Fruit fly (Drosophila melanogaster) whole organism, prepupa: ENCODE measurements around the gene CG31676.

Source experiments
- CG10631 ChIP-seq: fragments of 200-800 bp; sonication (Bioruptor generic); optimal IDR thresholded peaks from 2 replicates; lab custom pipeline; 2016; ENCODE audit warnings: missing biosample characterization, missing genetic modification characterization
- CG10669 ChIP-seq: fragments of 200-800 bp; sonication (Bioruptor generic); optimal IDR thresholded peaks from 3 replicates; lab custom pipeline; 2018; ENCODE audit warnings: missing biosample characterization, mild to moderate bottlenecking, missing genetic modification characterization, moderate library complexity
- CG11294 ChIP-seq: fragments of 200-800 bp; sonication (Bioruptor generic); IDR thresholded peaks from 2 replicates; pipeline ENCODE4 v1.3.6; 2022; ENCODE audit warnings: missing biosample characterization, missing genetic modification characterization
- CG11902 ChIP-seq: fragments of 200-800 bp; sonication (Bioruptor generic); optimal IDR thresholded peaks from 3 replicates; lab custom pipeline; 2016; ENCODE audit warnings: missing biosample characterization, missing genetic modification characterization
- CG15336 ChIP-seq: fragments of 200-800 bp; sonication (Bioruptor generic); IDR thresholded peaks from 2 replicates; pipeline ENCODE4 v1.3.6; 2022; ENCODE audit warnings: missing biosample characterization, missing genetic modification characterization
- CG1621 ChIP-seq: fragments of 200-800 bp; sonication (Bioruptor generic); optimal IDR thresholded peaks from 3 replicates; lab custom pipeline; 2018; ENCODE audit warnings: missing biosample characterization, mild to moderate bottlenecking, missing genetic modification characterization
- CG16779 ChIP-seq: fragments of 200-800 bp; sonication (Bioruptor generic); optimal IDR thresholded peaks from 3 replicates; lab custom pipeline; 2017; ENCODE audit warnings: missing biosample characterization, mild to moderate bottlenecking, missing genetic modification characterization
- CG3032 ChIP-seq: fragments of 200-800 bp; optimal IDR thresholded peaks from 2 replicates; lab custom pipeline; 2019; ENCODE audit warnings: missing biosample characterization, mild to moderate bottlenecking, missing genetic modification characterization, moderate library complexity
- CG31627 ChIP-seq: fragments of 200-800 bp; sonication (Bioruptor generic); optimal IDR thresholded peaks from 3 replicates; lab custom pipeline; 2016; ENCODE audit warnings: missing biosample characterization, missing genetic modification characterization
- CG34406 ChIP-seq: fragments of 200-800 bp; sonication (Bioruptor generic); optimal IDR thresholded peaks from 3 replicates; lab custom pipeline; 2016; ENCODE audit warnings: missing biosample characterization, missing genetic modification characterization
- CG3919 ChIP-seq: fragments of 200-800 bp; sonication (Bioruptor generic); optimal IDR thresholded peaks from 3 replicates; lab custom pipeline; 2016; ENCODE audit warnings: missing biosample characterization, missing genetic modification characterization
- CG4318 ChIP-seq: fragments of 200-800 bp; sonication (Bioruptor generic); optimal IDR thresholded peaks from 3 replicates; lab custom pipeline; 2017; ENCODE audit warnings: missing biosample characterization, mild to moderate bottlenecking, missing genetic modification characterization
- CG6163 ChIP-seq: fragments of 200-800 bp; sonication (Bioruptor generic); IDR thresholded peaks from 3 replicates; pipeline ENCODE4 v1.3.6; 2022; ENCODE audit warnings: missing biosample characterization, missing genetic modification characterization
- CG6276 ChIP-seq: fragments of 200-800 bp; sonication (Bioruptor generic); optimal IDR thresholded peaks from 2 replicates; lab custom pipeline; 2017; ENCODE audit warnings: missing biosample characterization, mild to moderate bottlenecking, missing genetic modification characterization
- CG6792 ChIP-seq: fragments of 200-800 bp; sonication (Bioruptor generic); optimal IDR thresholded peaks from 3 replicates; lab custom pipeline; 2016; ENCODE audit warnings: missing biosample characterization, missing genetic modification characterization
- CG6808 ChIP-seq: fragments of 200-800 bp; sonication (Bioruptor generic); optimal IDR thresholded peaks from 3 replicates; lab custom pipeline; 2017; ENCODE audit warnings: missing biosample characterization, missing genetic modification characterization, mild to moderate bottlenecking, moderate library complexity, missing genetic modification reagents
- CG6854 ChIP-seq: fragments of 200-800 bp; sonication (Bioruptor generic); optimal IDR thresholded peaks from 2 replicates; lab custom pipeline; 2017; ENCODE audit warnings: missing biosample characterization, mild to moderate bottlenecking, missing genetic modification characterization
- CG7368 ChIP-seq: fragments of 200-800 bp; sonication (Bioruptor generic); optimal IDR thresholded peaks from 3 replicates; lab custom pipeline; 2016; ENCODE audit warnings: missing biosample characterization, missing genetic modification characterization
- CG8119 ChIP-seq: fragments of 200-800 bp; sonication (Bioruptor generic); IDR thresholded peaks from 3 replicates; pipeline ENCODE4 v1.3.6; 2022; ENCODE audit warnings: missing biosample characterization, missing genetic modification characterization
- CG8319 ChIP-seq: fragments of 200-800 bp; sonication (Bioruptor generic); optimal IDR thresholded peaks from 3 replicates; lab custom pipeline; 2016; ENCODE audit warnings: missing biosample characterization, missing genetic modification characterization
- CG8632 ChIP-seq: fragments of 200-800 bp; sonication (Bioruptor generic); optimal IDR thresholded peaks from 3 replicates; lab custom pipeline; 2016; ENCODE audit warnings: missing biosample characterization, missing genetic modification characterization
- CG9139 ChIP-seq: fragments of 200-800 bp; sonication (Bioruptor generic); optimal IDR thresholded peaks from 3 replicates; lab custom pipeline; 2017; ENCODE audit warnings: missing biosample characterization, mild to moderate bottlenecking, missing genetic modification characterization
- Eip75B ChIP-seq: fragments of 200-800 bp; sonication (Bioruptor generic); optimal IDR thresholded peaks from 3 replicates; lab custom pipeline; 2016; ENCODE audit warnings: missing biosample characterization, missing genetic modification characterization
- Eip78C ChIP-seq: fragments of 200-800 bp; sonication (Bioruptor generic); peaks from one replicate; lab custom pipeline; 2016; ENCODE audit warnings: missing biosample characterization, missing genetic modification characterization
- Eip93F ChIP-seq: fragments of 200-800 bp; sonication (Bioruptor generic); optimal IDR thresholded peaks from 2 replicates; lab custom pipeline; 2016; ENCODE audit warnings: missing biosample characterization, mild to moderate bottlenecking, missing genetic modification characterization
- Ets21C ChIP-seq: fragments of 200-800 bp; sonication (Bioruptor generic); optimal IDR thresholded peaks from 3 replicates; lab custom pipeline; 2016; ENCODE audit warnings: missing biosample characterization, missing genetic modification characterization
- Ets96B ChIP-seq: fragments of 200-800 bp; optimal IDR thresholded peaks from 2 replicates; lab custom pipeline; 2019; ENCODE audit warnings: missing biosample characterization, mild to moderate bottlenecking, missing genetic modification characterization, moderate library complexity
- Hr38 ChIP-seq: sonication (Bioruptor generic); optimal IDR thresholded peaks from 2 replicates; lab custom pipeline; 2016; ENCODE audit warnings: missing biosample characterization, missing genetic modification characterization
- Hr39 ChIP-seq: fragments of 200-800 bp; sonication (Bioruptor generic); optimal IDR thresholded peaks from 2 replicates; lab custom pipeline; 2016; ENCODE audit warnings: missing biosample characterization, missing genetic modification characterization
- Hr4 ChIP-seq: fragments of 200-800 bp; sonication (Bioruptor generic); optimal IDR thresholded peaks from 3 replicates; lab custom pipeline; 2016; ENCODE audit warnings: missing biosample characterization, missing genetic modification characterization
- Lpt ChIP-seq: fragments of 200-800 bp; sonication (Bioruptor generic); optimal IDR thresholded peaks from 3 replicates; lab custom pipeline; 2016; ENCODE audit warnings: missing biosample characterization, missing genetic modification characterization
- Met ChIP-seq: fragments of 200-800 bp; sonication (Bioruptor generic); optimal IDR thresholded peaks from 3 replicates; lab custom pipeline; 2016; ENCODE audit warnings: missing biosample characterization, missing genetic modification characterization
- Sox102F ChIP-seq: fragments of 200-800 bp; sonication (Bioruptor generic); optimal IDR thresholded peaks from 2 replicates; lab custom pipeline; 2016; ENCODE audit warnings: missing biosample characterization, mild to moderate bottlenecking, missing genetic modification characterization
- Sox14 ChIP-seq: fragments of 200-800 bp; sonication (Bioruptor generic); optimal IDR thresholded peaks from 3 replicates; lab custom pipeline; 2016; ENCODE audit warnings: missing biosample characterization, missing genetic modification characterization
- achi ChIP-seq: fragments of 200-800 bp; sonication (Bioruptor generic); optimal IDR thresholded peaks from 3 replicates; lab custom pipeline; 2016; ENCODE audit warnings: missing biosample characterization, missing genetic modification characterization
- cyc ChIP-seq: fragments of 200-800 bp; sonication (Bioruptor generic); optimal IDR thresholded peaks from 3 replicates; lab custom pipeline; 2016; ENCODE audit warnings: missing biosample characterization, missing genetic modification characterization
- dac ChIP-seq: fragments of 200-800 bp; sonication (Bioruptor generic); optimal IDR thresholded peaks from 2 replicates; lab custom pipeline; 2017; ENCODE audit warnings: missing biosample characterization, mild to moderate bottlenecking, missing genetic modification characterization
- dsx ChIP-seq: fragments of 200-800 bp; optimal IDR thresholded peaks from 3 replicates; lab custom pipeline; 2019; ENCODE audit warnings: missing biosample characterization, mild to moderate bottlenecking, missing genetic modification characterization, moderate library complexity; ENCODE audit not compliant: poor library complexity, severe bottlenecking
- eg ChIP-seq: fragments of 200-800 bp; sonication (Bioruptor generic); IDR thresholded peaks from 3 replicates; pipeline ENCODE4 v1.3.6; 2022; ENCODE audit warnings: missing biosample characterization, missing genetic modification characterization
- esn ChIP-seq: fragments of 200-800 bp; sonication (Bioruptor generic); optimal IDR thresholded peaks from 2 replicates; lab custom pipeline; 2016; ENCODE audit warnings: missing biosample characterization, mild to moderate bottlenecking, missing genetic modification characterization, moderate library complexity
- fd59A ChIP-seq: fragments of 200-800 bp; sonication (Bioruptor generic); optimal IDR thresholded peaks from 2 replicates; lab custom pipeline; 2017; ENCODE audit warnings: missing biosample characterization, mild to moderate bottlenecking, missing genetic modification characterization, missing genetic modification reagents
- fd85E ChIP-seq: fragments of 200-800 bp; sonication (Bioruptor generic); optimal IDR thresholded peaks from 3 replicates; lab custom pipeline; 2016; ENCODE audit warnings: missing biosample characterization, missing genetic modification characterization
- lz ChIP-seq: fragments of 200-800 bp; sonication (Bioruptor generic); optimal IDR thresholded peaks from 3 replicates; lab custom pipeline; 2016; ENCODE audit warnings: missing biosample characterization, missing genetic modification characterization
- net ChIP-seq: fragments of 200-800 bp; sonication (Bioruptor generic); optimal IDR thresholded peaks from 3 replicates; lab custom pipeline; 2016; ENCODE audit warnings: missing biosample characterization, missing genetic modification characterization
- pdm3 ChIP-seq: fragments of 200-800 bp; sonication (Bioruptor generic); optimal IDR thresholded peaks from 3 replicates; lab custom pipeline; 2016; ENCODE audit warnings: missing biosample characterization, missing genetic modification characterization
- salr ChIP-seq, 2 experiments: fragments of 200-800 bp; sonication (Bioruptor generic); optimal IDR thresholded peaks; 3 replicates each; lab custom pipeline; 2016 to 2018; ENCODE audit warnings: missing biosample characterization in 2 of 2, missing genetic modification characterization in 2 of 2, mild to moderate bottlenecking in 1 of 2
- spab ChIP-seq: fragments of 200-800 bp; sonication (Bioruptor generic); optimal IDR thresholded peaks from 2 replicates; lab custom pipeline; 2017; ENCODE audit warnings: missing biosample characterization, mild to moderate bottlenecking, missing genetic modification characterization, missing genetic modification reagents
- ss ChIP-seq, 2 experiments: fragments of 200-800 bp; sonication (Bioruptor generic); optimal IDR thresholded peaks; 2 replicates in 1 of 2; 3 replicates in 1 of 2; lab custom pipeline; 2017 to 2018; ENCODE audit warnings: mild to moderate bottlenecking in 2 of 2, missing biosample characterization in 2 of 2, missing genetic modification characterization in 2 of 2, moderate library complexity in 1 of 2
- svp ChIP-seq: fragments of 200-800 bp; sonication (Bioruptor generic); peaks from one replicate; lab custom pipeline; 2016; ENCODE audit warnings: missing biosample characterization, missing genetic modification characterization
- vri ChIP-seq: fragments of 200-800 bp; sonication (Bioruptor generic); optimal IDR thresholded peaks from 3 replicates; lab custom pipeline; 2016; ENCODE audit warnings: missing biosample characterization, mild to moderate bottlenecking, missing genetic modification characterization

CG31676 gene

DNA sequence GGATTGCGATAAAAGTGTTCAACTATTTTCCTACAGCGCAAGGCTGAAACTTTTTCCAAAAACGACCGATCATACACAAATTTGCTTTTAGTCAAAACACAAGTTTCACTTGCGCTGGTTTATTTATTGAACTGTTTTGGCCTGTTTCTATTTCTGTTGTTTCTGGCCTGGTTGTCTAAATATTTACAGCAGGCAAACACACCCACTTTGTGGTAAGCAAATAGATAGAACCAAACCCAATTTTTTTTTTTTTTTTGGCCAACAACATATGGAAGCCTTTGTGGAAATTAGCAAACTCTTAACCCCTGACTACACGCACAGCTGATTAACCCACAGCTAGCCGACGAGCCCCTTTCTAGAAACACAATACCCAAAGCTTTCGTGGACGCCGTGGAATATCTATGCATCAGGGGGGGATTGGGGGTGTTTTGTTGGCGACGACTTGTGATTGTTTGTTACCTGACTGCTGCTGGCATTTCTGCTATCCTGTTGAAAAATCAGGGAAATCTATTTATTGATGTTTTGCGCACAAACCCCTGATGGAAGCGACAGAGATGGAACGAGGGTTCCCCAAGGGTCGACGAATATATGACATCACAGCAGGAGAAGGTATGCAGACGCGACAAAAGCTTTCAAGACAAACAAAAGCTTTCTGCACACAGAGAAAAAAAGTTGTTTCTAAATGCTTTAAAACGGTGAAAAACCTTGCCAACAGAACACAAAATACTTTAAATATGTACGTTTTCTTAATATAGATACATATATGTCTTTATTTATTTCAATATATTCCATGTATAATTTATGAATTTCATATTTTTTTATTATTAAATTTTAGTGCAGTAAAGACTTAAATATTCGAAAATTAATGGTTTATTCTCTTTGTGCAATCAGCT, 32.7 kb upstream of the CG31676 start:
- TF ChIP-seq cyc (GFP tag; lab: Kevin White, UChicago) (no peak), svp (GFP tag; lab: Kevin White, UChicago) (peak; percentile 62), CG34406 (GFP tag; lab: Kevin White, UChicago) (peak; percentile 49), Eip75B (GFP tag; lab: Kevin White, UChicago) (no peak), CG7368 (GFP tag; lab: Kevin White, UChicago) (no peak), CG8632 (GFP tag; lab: Kevin White, UChicago) (peak; percentile 40), dac (GFP tag; lab: Kevin White, UChicago) (no peak), CG1621 (tag; lab: Kevin White, UChicago) (no peak), Sox102F (GFP tag; lab: Kevin White, UChicago) (no peak), Eip93F (GFP tag; lab: Kevin White, UChicago) (no peak), CG15336 (GFP tag; lab: Robert Waterston, UW) (peak; percentile 69), spab (GFP tag; lab: Kevin White, UChicago) (no peak), lz (GFP tag; lab: Kevin White, UChicago) (no peak), Ets96B (tag; lab: Kevin White, UChicago) (peak; percentile 44), CG3032 (peak; percentile 35), CG10669 (no peak), fd59A (no peak), Lpt (no peak), Hr38 (GFP tag; lab: Kevin White, UChicago) (no peak), pdm3 (GFP tag; lab: Kevin White, UChicago) (peak; percentile 19), CG11294 (GFP tag; lab: Robert Waterston, UW) (no peak), Met (GFP tag; lab: Kevin White, UChicago) (peak; percentile 10), CG11902 (no peak), CG6276 (no peak), CG6808 (GFP tag; lab: Kevin White, UChicago) (peak; percentile 14), CG6854 (GFP tag; lab: Kevin White, UChicago) (no peak), CG6163 (GFP tag; lab: Robert Waterston, UW) (0 out of 3 replicates have a peak, but pooled peaks have one; percentile 31), achi (GFP tag; lab: Kevin White, UChicago) (peak; percentile 26), CG4318 (GFP tag; lab: Kevin White, UChicago) (no peak), vri (peak; percentile 30), dsx (GFP tag; lab: Kevin White, UChicago) (peak; percentile 24), esn (GFP tag; lab: Kevin White, UChicago) (peak; percentile 27), CG16779 (tag; lab: Kevin White, UChicago) (no peak), CG31627 (GFP tag; lab: Kevin White, UChicago) (no peak), eg (GFP tag; lab: Robert Waterston, UW) (peak; percentile 53; the same call in 2 of the 3 replicates), CG8319 (GFP tag; lab: Kevin White, UChicago) (no peak), Hr4 (GFP tag; lab: Kevin White, UChicago) (peak; percentile 3), Eip78C (GFP tag; lab: Kevin White, UChicago) (peak; percentile 68), CG8119 (peak; percentile 65; the same call in 2 of the 3 replicates), salr (GFP tag; optimal IDR thresholded peaks at IDR 0.05; lab: Kevin White, UChicago) (no peak), Sox14 (no peak), Ets21C (no peak), net (no peak), CG10631 (GFP tag; lab: Kevin White, UChicago) (peak; percentile 15), Hr39 (GFP tag; lab: Kevin White, UChicago) (no peak), ss (GFP tag; optimal IDR thresholded peaks at IDR 0.05; lab: Kevin White, UChicago) (peak in 1 of 2 experiments; percentile 12), CG6792 (GFP tag; lab: Kevin White, UChicago) (peak; percentile 40), CG3919 (GFP tag; lab: Kevin White, UChicago) (peak; percentile 31), CG9139 (GFP tag; lab: Kevin White, UChicago) (peak; percentile 3), fd85E (GFP tag; lab: Kevin White, UChicago) (no peak)
